Fruit fly (Drosophila melanogaster): ENCODE results near the gene CG2614.

DNA sequence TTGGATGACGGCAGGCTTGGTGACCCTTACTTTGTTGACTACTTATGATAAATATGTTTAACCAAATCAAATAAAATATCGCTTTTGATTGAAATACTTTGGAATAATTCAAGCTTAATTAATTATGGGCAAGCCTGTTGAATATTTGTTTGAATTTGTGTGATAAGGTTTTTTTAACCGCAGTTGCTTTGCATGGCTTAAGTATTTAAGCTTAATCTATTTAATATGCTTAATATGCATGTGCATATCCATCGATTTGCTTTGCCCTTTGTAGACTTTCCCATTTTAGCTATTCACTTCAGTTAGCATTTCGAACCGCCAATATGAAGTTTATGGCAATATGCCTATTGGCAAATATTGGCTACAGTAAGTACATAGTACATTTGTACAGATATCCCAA is 15.6 kb upstream of the CG2614 start, which contains the start of gene Sfp38D:
- TF ChIP-seq CG4496 (GFP tag; IDR thresholded peaks at IDR 0.05), result no peak
- TF ChIP-seq CG13204 (GFP tag; optimal IDR thresholded peaks at IDR 0.05), result no peak
- no peak for TF ChIP-seq Pif1A (GFP tag; optimal IDR thresholded peaks at IDR 0.05)
- TF ChIP-seq CG15710 (tag; optimal IDR thresholded peaks at IDR 0.05), result no peak
- TF ChIP-seq CG14655 (GFP tag; optimal IDR thresholded peaks at IDR 0.05), result no peak
- TF ChIP-seq EcR (GFP tag; optimal IDR thresholded peaks at IDR 0.05), result no peak
- no peak for TF ChIP-seq CG9948 (tag; optimal IDR thresholded peaks at IDR 0.05)
- no peak for TF ChIP-seq Pif1B (GFP tag; optimal IDR thresholded peaks at IDR 0.05)
- TF ChIP-seq rn (GFP tag; IDR thresholded peaks at IDR 0.05), result no peak
- no peak for TF ChIP-seq D1 (tag; optimal IDR thresholded peaks at IDR 0.05)
- TF ChIP-seq Snoo (tag; optimal IDR thresholded peaks at IDR 0.05), result no peak
- TF ChIP-seq CG10348 (GFP tag; IDR thresholded peaks at IDR 0.05), result no peak
- no peak for TF ChIP-seq CG17806 (tag; optimal IDR thresholded peaks at IDR 0.05)

Measured in whole organism, pupa.